Worm (Caenorhabditis elegans) whole organism, dauer: ENCODE data around the gene sorb-1.

Experiments
- unc-62 ChIP-seq: sonication (generic microtip); optimal IDR thresholded peaks from 2 replicates; lab custom pipeline; 2017; ENCODE audit warnings: missing biosample characterization, missing genetic modification reagents, missing genetic modification characterization

The sorb-1 gene

ce11 chrIV:13807724-13808123 is 57.6 kb downstream of the sorb-1 start, which contains the start of gene Y45F10D.14:
Gene Y45F10D.14, minus strand, starts transcription at chrIV:13807824.
- no peak for TF ChIP-seq unc-62 (GFP tag; lab: Kevin White, UChicago)
